Worm (Caenorhabditis elegans) whole organism, L4 larva: ENCODE measurements around the gene dgtr-1.

Experiments used
- Y48G9A.11 ChIP-seq: fragments of 200-800 bp; sonication (Bioruptor generic); IDR thresholded peaks from 2 replicates; pipeline ENCODE4 v1.3.6; 2022; ENCODE audit warnings: missing genetic modification reagents, missing genetic modification characterization, missing compliant biosample characterization
- aha-1 ChIP-seq: fragments of 150-350 bp; peaks from one replicate; lab custom pipeline; 2014; ENCODE audit warnings: missing biosample characterization, missing genetic modification characterization
- ama-1 ChIP-seq: fragments of 150-350 bp; optimal IDR thresholded peaks from 2 replicates; lab custom pipeline; 2014; ENCODE audit warnings: inconsistent platforms, mixed read lengths
- arid-1 ChIP-seq: fragments of 200-800 bp; sonication (Bioruptor generic); conservative IDR thresholded peaks from 2 replicates; pipeline ENCODE4 v1.3.6; 2022; ENCODE audit warnings: missing genetic modification reagents, missing genetic modification characterization, missing compliant biosample characterization
- ceh-32 ChIP-seq: sonication (generic microtip); optimal IDR thresholded peaks from 2 replicates; lab custom pipeline; 2016; ENCODE audit warnings: mild to moderate bottlenecking, missing genetic modification characterization, missing compliant biosample characterization; ENCODE audit not compliant: poor library complexity
- daf-16 ChIP-seq, 3 experiments: sonication (generic microtip); optimal IDR thresholded peaks; 2 replicates each; lab custom pipeline; 2016 to 2017; ENCODE audit warnings: missing genetic modification characterization in 3 of 3, missing genetic modification reagents in 3 of 3, mild to moderate bottlenecking in 2 of 3, missing compliant biosample characterization in 2 of 3, missing biosample characterization in 1 of 3, moderate library complexity in 1 of 3
- daf-19 ChIP-seq: fragments of 200-800 bp; sonication (Bioruptor generic); conservative IDR thresholded peaks from 2 replicates; pipeline ENCODE4 v1.3.6; 2022; ENCODE audit warnings: missing genetic modification characterization, missing compliant biosample characterization
- dmd-6 ChIP-seq: fragments of 200-800 bp; sonication (Bioruptor generic); IDR thresholded peaks from 2 replicates; pipeline ENCODE4 v1.3.6; 2022; ENCODE audit warnings: missing genetic modification reagents, missing genetic modification characterization, missing compliant biosample characterization
- dve-1 ChIP-seq: sonication (generic microtip); optimal IDR thresholded peaks from 2 replicates; lab custom pipeline; 2017; ENCODE audit warnings: antibody characterized with exemption, mild to moderate bottlenecking, missing genetic modification characterization, missing compliant biosample characterization; ENCODE audit not compliant: insufficient read depth
- gei-8 ChIP-seq: fragments of 200-800 bp; sonication (Bioruptor generic); optimal IDR thresholded peaks from 2 replicates; lab custom pipeline; 2018; ENCODE audit warnings: mild to moderate bottlenecking, missing genetic modification characterization, missing compliant biosample characterization
- hif-1 ChIP-seq, 2 experiments: sonication (generic microtip); optimal IDR thresholded peaks; 2 replicates each; lab custom pipeline; 2016 to 2017; ENCODE audit warnings: missing compliant biosample characterization in 2 of 2, missing genetic modification characterization in 2 of 2, missing genetic modification reagents in 2 of 2, missing genotype in 2 of 2, mild to moderate bottlenecking in 1 of 2
- hlh-30 ChIP-seq: sonication (generic microtip); optimal IDR thresholded peaks from 2 replicates; lab custom pipeline; 2017; ENCODE audit warnings: antibody characterized with exemption, mild to moderate bottlenecking, missing genetic modification characterization, missing compliant biosample characterization; ENCODE audit not compliant: insufficient read depth
- lin-13 ChIP-seq: fragments of 150-350 bp; optimal IDR thresholded peaks from 2 replicates; lab custom pipeline; 2014; ENCODE audit warnings: missing biosample characterization, missing genetic modification reagents, missing genetic modification characterization
- lin-38 ChIP-seq: fragments of 200-800 bp; sonication (Bioruptor generic); IDR thresholded peaks from 2 replicates; pipeline ENCODE4 v1.3.6; 2022; ENCODE audit warnings: missing genetic modification reagents, missing genetic modification characterization, missing compliant biosample characterization
- lin-39 ChIP-seq: fragments of 150-350 bp; optimal IDR thresholded peaks from 2 replicates; lab custom pipeline; 2014; ENCODE audit warnings: missing biosample characterization, missing genetic modification reagents, missing genetic modification characterization
- mdl-1 ChIP-seq, 2 experiments: fragments of 150-350 bp in 1 of 2; sonication (generic microtip) in 1 of 2; optimal IDR thresholded peaks; 2 replicates each; lab custom pipeline; 2014 to 2017; ENCODE audit warnings: missing biosample characterization in 2 of 2, missing genetic modification characterization in 2 of 2
- mdt-29 ChIP-seq: fragments of 200-800 bp; sonication (Bioruptor generic); IDR thresholded peaks from 2 replicates; pipeline ENCODE4 v1.3.6; 2022; ENCODE audit warnings: missing genetic modification reagents, missing genetic modification characterization, missing compliant biosample characterization
- mep-1 ChIP-seq: fragments of 150-350 bp; sonication (generic microtip); optimal IDR thresholded peaks from 3 replicates; lab custom pipeline; 2014; ENCODE audit warnings: missing biosample characterization, missing genetic modification characterization
- mes-2 ChIP-seq: sonication (generic microtip); optimal IDR thresholded peaks from 2 replicates; lab custom pipeline; 2016; ENCODE audit warnings: missing genotype, mild to moderate bottlenecking, missing genetic modification characterization, missing compliant biosample characterization; ENCODE audit not compliant: poor library complexity, severe bottlenecking
- mxl-3 ChIP-seq: fragments of 200-800 bp; sonication (Bioruptor generic); optimal IDR thresholded peaks from 2 replicates; lab custom pipeline; 2018; ENCODE audit warnings: mild to moderate bottlenecking, missing genetic modification characterization, missing compliant biosample characterization
- nhr-237 ChIP-seq: sonication (generic microtip); optimal IDR thresholded peaks from 2 replicates; lab custom pipeline; 2017; ENCODE audit warnings: missing biosample characterization, missing genetic modification characterization
- nhr-28 ChIP-seq: fragments of 150-350 bp; optimal IDR thresholded peaks from 2 replicates; lab custom pipeline; 2014; ENCODE audit warnings: missing biosample characterization, missing genetic modification characterization
- nhr-42 ChIP-seq: fragments of 200-800 bp; sonication (Bioruptor generic); IDR thresholded peaks from 2 replicates; pipeline ENCODE4 v1.3.6; 2022; ENCODE audit warnings: missing genetic modification characterization, missing compliant biosample characterization
- nhr-76 ChIP-seq: fragments of 150-350 bp; optimal IDR thresholded peaks from 2 replicates; lab custom pipeline; 2014; ENCODE audit warnings: missing biosample characterization, missing genetic modification characterization
- php-3 ChIP-seq: fragments of 200-800 bp; sonication (Bioruptor generic); IDR thresholded peaks from 2 replicates; pipeline ENCODE4 v1.3.6; 2022; ENCODE audit warnings: missing genetic modification reagents, missing genetic modification characterization, missing compliant biosample characterization
- pqm-1 ChIP-seq: sonication (generic microtip); optimal IDR thresholded peaks from 2 replicates; lab custom pipeline; 2017; ENCODE audit warnings: missing biosample characterization, missing genetic modification characterization
- set-16 ChIP-seq: fragments of 200-800 bp; sonication (Bioruptor generic); IDR thresholded peaks from 2 replicates; pipeline ENCODE4 v1.3.6; 2022; ENCODE audit warnings: missing genetic modification reagents, missing genetic modification characterization, missing compliant biosample characterization
- spr-1 ChIP-seq: sonication (generic microtip); optimal IDR thresholded peaks from 2 replicates; lab custom pipeline; 2016; ENCODE audit warnings: mild to moderate bottlenecking, missing genetic modification characterization, missing compliant biosample characterization
- spr-3 ChIP-seq: fragments of 200-800 bp; sonication (Bioruptor generic); optimal IDR thresholded peaks from 2 replicates; lab custom pipeline; 2018; ENCODE audit warnings: mild to moderate bottlenecking, missing genetic modification characterization, missing compliant biosample characterization
- tag-97 ChIP-seq: fragments of 200-800 bp; sonication (Bioruptor generic); IDR thresholded peaks from 2 replicates; pipeline ENCODE4 v1.3.6; 2022; ENCODE audit warnings: missing genetic modification characterization, missing compliant biosample characterization
- tra-1 ChIP-seq: fragments of 200-800 bp; sonication (Bioruptor generic); IDR thresholded peaks from 2 replicates; pipeline ENCODE4 v1.3.6; 2022; ENCODE audit warnings: missing genetic modification reagents, missing genetic modification characterization, missing compliant biosample characterization
- unc-62 ChIP-seq, 3 experiments: fragments of 150-350 bp in 1 of 3; sonication (generic microtip); optimal IDR thresholded peaks in 2 of 3; peaks in 1 of 3; 1 replicate in 1 of 3; 2 replicates in 2 of 3; lab custom pipeline; 2014 to 2017; ENCODE audit warnings: missing biosample characterization in 3 of 3, missing genetic modification characterization in 3 of 3, missing genetic modification reagents in 3 of 3, missing genotype in 1 of 3
- zfp-2 ChIP-seq: sonication (generic microtip); optimal IDR thresholded peaks from 2 replicates; lab custom pipeline; 2016; ENCODE audit warnings: mild to moderate bottlenecking, missing genetic modification characterization, missing compliant biosample characterization
- ztf-11 ChIP-seq: fragments of 150-350 bp; optimal IDR thresholded peaks from 2 replicates; lab custom pipeline; 2014; ENCODE audit warnings: missing biosample characterization, missing genetic modification characterization
- ztf-7 ChIP-seq: fragments of 150-350 bp; optimal IDR thresholded peaks from 2 replicates; lab custom pipeline; 2014; ENCODE audit warnings: missing biosample characterization, missing genetic modification characterization

The dgtr-1 gene

DNA sequence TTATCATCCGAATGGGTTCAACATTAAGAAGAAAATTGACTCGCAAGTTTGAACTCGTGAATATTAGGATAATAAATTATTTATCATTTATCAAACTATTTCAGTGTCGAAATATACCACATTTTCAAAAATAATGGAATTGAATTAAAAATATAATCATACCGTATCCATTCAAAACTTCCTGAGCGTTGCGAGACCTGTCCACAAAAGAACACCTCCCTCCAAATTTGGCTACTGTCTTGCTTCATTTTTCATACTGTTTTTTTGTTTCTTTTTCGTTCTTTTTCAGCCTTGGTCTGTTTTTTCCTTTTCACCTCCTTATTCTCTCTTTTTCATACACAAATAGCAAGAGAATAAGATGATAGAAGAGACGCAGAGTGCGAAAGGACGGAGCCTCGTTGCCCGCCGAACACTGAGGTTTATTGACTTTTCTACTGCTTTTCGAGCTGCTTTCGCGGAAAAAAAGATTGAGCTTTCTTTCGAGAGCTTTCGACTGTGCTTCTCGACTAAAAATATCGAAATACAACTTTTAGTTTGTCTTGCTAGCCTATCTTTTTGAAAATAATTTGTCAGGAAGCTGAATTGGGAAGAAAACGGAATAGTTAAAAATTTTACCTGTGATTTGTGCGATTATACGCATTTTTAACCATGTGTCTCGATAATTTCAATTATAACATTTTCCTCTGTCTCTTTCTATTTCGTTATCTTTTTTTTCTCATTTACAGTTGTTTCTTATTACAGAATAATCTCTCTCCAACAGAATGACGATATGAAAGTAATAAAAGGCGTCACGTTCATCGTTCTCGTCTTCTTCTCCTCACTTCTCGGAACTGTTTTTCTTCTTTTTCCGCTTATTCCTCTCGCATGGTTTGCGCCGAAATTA, 46.5 kb upstream of the dgtr-1 start, which contains the start of gene acl-8 (continued):
- TF ChIP-seq zfp-2 (tag; lab: Kevin White, UChicago) (no peak), mep-1 (tag; lab: Kevin White, UChicago) (no peak), arid-1 (GFP tag; lab: Robert Waterston, UW) (no peak), daf-16 (GFP tag; optimal IDR thresholded peaks at IDR 0.05; lab: Kevin White, UChicago) (no peak), daf-16 (tag; optimal IDR thresholded peaks at IDR 0.05; lab: Kevin White, UChicago) (peak; percentile 61), mdt-29 (no peak), dve-1 (tag; lab: Kevin White, UChicago) (peak; percentile 34), tag-97 (GFP tag; lab: Robert Waterston, UW) (no peak), nhr-42 (GFP tag; lab: Robert Waterston, UW) (no peak), ztf-7 (tag; lab: Kevin White, UChicago) (no peak)

DNA sequence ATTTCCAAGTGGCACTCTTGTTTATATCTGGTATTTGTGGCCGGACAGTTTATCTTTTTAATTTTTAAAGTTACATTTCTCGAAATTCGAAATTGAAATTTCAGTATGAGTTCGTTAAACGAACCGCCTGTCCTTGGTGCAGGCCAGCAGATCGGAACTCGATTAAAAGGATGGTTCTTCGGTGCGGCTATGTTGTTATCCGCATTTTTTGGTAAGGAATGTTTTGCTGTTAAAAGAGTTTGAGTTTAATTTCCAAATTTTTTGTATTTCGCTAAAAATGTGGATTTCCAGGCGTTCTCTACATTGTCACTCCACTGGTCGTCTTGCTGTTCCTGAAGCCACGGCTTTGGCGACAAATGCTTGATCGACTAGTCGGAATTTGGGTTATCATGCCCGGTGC, 43.8 kb upstream of the dgtr-1 start, which contains the start of gene acl-9:
acl-9 (plus strand) TSS at position 105 of the 400 bp plus-strand sequence.
- TF ChIP-seq Y48G9A.11 (peak; percentile 57), lin-38 (no peak; the same call in 1 of the 2 replicates), lin-39 (tag; lab: Kevin White, UChicago) (no peak), ama-1 (peak; percentile 3), tra-1 (GFP tag; lab: Robert Waterston, UW) (no peak), spr-3 (no peak), ztf-11 (tag; lab: Kevin White, UChicago) (no peak), mes-2 (tag; lab: Kevin White, UChicago) (no peak), zfp-2 (tag; lab: Kevin White, UChicago) (no peak)

DNA sequence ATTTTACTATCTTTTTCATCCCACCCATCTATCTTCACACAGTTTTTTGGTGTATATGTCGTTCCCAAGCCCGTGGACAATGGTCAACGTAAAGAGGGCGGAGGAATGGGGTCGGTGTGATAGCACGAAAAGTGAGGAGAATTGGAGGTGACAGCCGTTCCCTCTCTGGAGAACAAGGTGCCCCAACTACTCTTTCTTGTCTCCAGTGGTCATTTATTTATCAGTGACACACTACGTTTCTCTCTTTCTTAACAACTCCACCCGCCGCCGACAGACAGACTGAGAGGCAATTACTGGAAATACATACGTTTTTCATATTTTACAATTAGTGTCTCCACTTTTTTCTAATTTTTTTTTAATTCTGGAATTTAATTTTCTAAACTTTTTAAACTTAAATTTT, 40.0 kb upstream of the dgtr-1 start:
- TF ChIP-seq nhr-76 (no peak), aha-1 (tag; lab: Kevin White, UChicago) (peak; percentile 96)

DNA sequence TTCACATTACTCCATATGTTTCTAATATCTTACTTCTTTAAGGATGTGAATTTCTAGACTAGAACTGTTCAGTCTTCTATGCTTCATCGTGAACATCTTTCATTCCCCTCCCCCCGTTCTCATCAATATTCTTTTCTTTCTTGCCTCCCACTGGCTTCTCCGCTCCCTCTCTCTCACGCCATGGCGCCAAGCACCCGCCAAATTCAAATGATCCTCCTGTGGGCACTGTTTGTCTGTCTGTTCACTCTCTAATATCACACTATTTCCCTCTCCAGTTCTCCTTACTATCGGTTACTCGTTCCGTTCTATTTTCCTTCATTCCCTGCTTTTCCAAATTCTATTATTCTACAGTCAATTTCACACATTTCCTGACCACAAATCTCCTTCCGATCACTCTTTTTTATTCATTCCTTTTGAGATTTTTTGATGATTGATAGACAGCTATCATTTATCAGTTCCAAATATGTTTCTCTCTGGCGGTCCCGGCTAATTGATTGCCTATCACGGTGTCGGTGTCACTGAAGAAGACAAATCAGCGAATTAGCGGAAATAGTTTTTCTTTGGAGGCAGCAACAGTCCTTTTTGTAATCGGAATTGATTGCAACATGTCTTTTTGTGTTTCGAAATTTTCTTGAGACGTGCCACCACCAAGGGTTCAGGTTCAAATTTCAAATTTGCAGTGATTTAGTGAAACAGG, 38.5 kb upstream of the dgtr-1 start:
- TF ChIP-seq zfp-2 (tag; lab: Kevin White, UChicago) (no peak), set-16 (GFP tag; lab: Robert Waterston, UW) (no peak), gei-8 (GFP tag; lab: Kevin White, UChicago) (no peak), hif-1 (tag; optimal IDR thresholded peaks at IDR 0.05; lab: Kevin White, UChicago) (no peak), nhr-237 (tag; lab: Kevin White, UChicago) (no peak), mes-2 (tag; lab: Kevin White, UChicago) (peak; percentile 50), dve-1 (tag; lab: Kevin White, UChicago) (peak; percentile 12), nhr-42 (GFP tag; lab: Robert Waterston, UW) (no peak), aha-1 (tag; lab: Kevin White, UChicago) (peak; percentile 2), mdl-1 (tag; optimal IDR thresholded peaks at IDR 0.05; lab: Kevin White, UChicago) (peak in 1 of 2 experiments; percentile 16), unc-62 (GFP tag; optimal IDR thresholded peaks at IDR 0.05 in 1 of 2; lab: Kevin White, UChicago) (peak in 1 of 2 experiments; percentile 86), unc-62 (tag; optimal IDR thresholded peaks at IDR 0.05; lab: Kevin White, UChicago) (no peak)

DNA sequence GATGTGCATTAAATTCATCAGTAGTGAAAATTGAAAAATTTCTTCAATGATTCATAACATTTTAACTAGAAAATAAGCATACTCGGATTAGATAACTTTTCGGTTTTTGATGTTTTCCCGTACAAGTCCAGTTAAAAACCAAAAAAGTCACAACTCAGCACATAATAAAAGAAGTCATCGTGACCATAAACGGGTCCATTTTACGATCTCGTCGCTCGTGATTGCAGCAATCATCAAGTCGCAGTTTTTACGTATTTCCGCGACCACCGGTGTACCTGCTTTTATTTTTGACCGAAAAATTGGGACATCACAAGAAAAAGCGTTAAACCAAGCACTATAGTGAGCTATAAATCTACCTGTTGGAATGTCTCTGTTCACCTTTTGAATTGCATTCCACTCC, 35.7 kb upstream of the dgtr-1 start:
- no peak for TF ChIP-seq mdl-1 (tag; optimal IDR thresholded peaks at IDR 0.05; lab: Kevin White, UChicago)
- no peak for TF ChIP-seq lin-13
- TF ChIP-seq mes-2 (tag; lab: Kevin White, UChicago) = no peak
- TF ChIP-seq spr-1 (tag; lab: Kevin White, UChicago) = no peak
- no peak for TF ChIP-seq nhr-28 (tag; lab: Kevin White, UChicago)
- no peak for TF ChIP-seq dve-1 (tag; lab: Kevin White, UChicago)
- no peak for TF ChIP-seq mxl-3 (GFP tag; lab: Kevin White, UChicago)
- TF ChIP-seq tag-97 (GFP tag; lab: Robert Waterston, UW) = no peak
- no peak for TF ChIP-seq nhr-76
- peak; percentile 24; the same call in 1 of the 2 replicates for TF ChIP-seq dmd-6 (GFP tag; lab: Robert Waterston, UW)
- no peak for TF ChIP-seq daf-19
- TF ChIP-seq ceh-32 (tag; lab: Kevin White, UChicago) = no peak
- peak; percentile 69; the same call in 1 of the 2 replicates for TF ChIP-seq php-3
- peak; percentile 63 for TF ChIP-seq hlh-30
- no peak for TF ChIP-seq lin-38
- TF ChIP-seq pqm-1 (tag; lab: Kevin White, UChicago) = no peak
